Worm (Caenorhabditis elegans) whole organism, late embryonic: ENCODE data around the gene F31B9.7.

Experiments
- F13H6.1 ChIP-seq: sonication (generic microtip); optimal IDR thresholded peaks from 2 replicates; lab custom pipeline; 2016; ENCODE audit warnings: missing genetic modification characterization, missing compliant biosample characterization
- K09A11.1 ChIP-seq: sonication (generic microtip); optimal IDR thresholded peaks from 2 replicates; lab custom pipeline; 2017; ENCODE audit warnings: antibody characterized with exemption, mild to moderate bottlenecking, missing genetic modification characterization, missing compliant biosample characterization; ENCODE audit not compliant: insufficient read depth
- ama-1 ChIP-seq: fragments of 150-350 bp; optimal IDR thresholded peaks from 2 replicates; lab custom pipeline; 2014
- ceh-19 ChIP-seq: fragments of 200-800 bp; sonication (Bioruptor generic); optimal IDR thresholded peaks from 2 replicates; lab custom pipeline; 2018; ENCODE audit warnings: mild to moderate bottlenecking, missing genetic modification characterization, missing compliant biosample characterization
- ceh-24 ChIP-seq: sonication (generic microtip); optimal IDR thresholded peaks from 2 replicates; lab custom pipeline; 2016; ENCODE audit warnings: mild to moderate bottlenecking, missing genetic modification characterization, missing compliant biosample characterization
- ceh-48 ChIP-seq: sonication (generic microtip); optimal IDR thresholded peaks from 2 replicates; lab custom pipeline; 2016; ENCODE audit warnings: missing genetic modification characterization, inconsistent platforms, missing compliant biosample characterization
- dve-1 ChIP-seq: sonication (generic microtip); optimal IDR thresholded peaks from 2 replicates; lab custom pipeline; 2017; ENCODE audit warnings: antibody characterized with exemption, mild to moderate bottlenecking, missing genetic modification characterization, missing compliant biosample characterization
- hlh-8 ChIP-seq: sonication (generic microtip); optimal IDR thresholded peaks from 2 replicates; lab custom pipeline; 2016; ENCODE audit warnings: missing genotype, missing genetic modification characterization, missing compliant biosample characterization
- madf-2 ChIP-seq: sonication (generic microtip); optimal IDR thresholded peaks from 2 replicates; lab custom pipeline; 2017; ENCODE audit warnings: missing genetic modification characterization, missing compliant biosample characterization
- nfya-1 ChIP-seq: sonication (generic microtip); optimal IDR thresholded peaks from 2 replicates; lab custom pipeline; 2017; ENCODE audit warnings: missing genetic modification characterization, mild to moderate bottlenecking, missing compliant biosample characterization, antibody characterized with exemption, moderate library complexity
- nhr-11 ChIP-seq: fragments of 150-350 bp; optimal IDR thresholded peaks from 2 replicates; lab custom pipeline; 2014; ENCODE audit warnings: missing biosample characterization, missing genetic modification characterization
- pha-4 ChIP-seq: fragments of 150-350 bp; optimal IDR thresholded peaks from 2 replicates; lab custom pipeline; 2018; ENCODE audit warnings: missing biosample characterization, missing genetic modification reagents, missing genetic modification characterization
- sdc-2 ChIP-seq: sonication (generic microtip); optimal IDR thresholded peaks from 2 replicates; lab custom pipeline; 2016; ENCODE audit warnings: missing genotype, missing genetic modification characterization, missing compliant biosample characterization
- unc-55 ChIP-seq: sonication (generic microtip); optimal IDR thresholded peaks from 2 replicates; lab custom pipeline; 2017; ENCODE audit warnings: missing biosample characterization, missing genetic modification reagents, missing genetic modification characterization

ce11 chrX:15910328-15910727, 9.1 kb upstream of the F31B9.7 start, which contains the start of gene npr-33:
- TF ChIP-seq nhr-11: no peak
- no peak for TF ChIP-seq unc-55
- TF ChIP-seq dve-1 (tag; lab: Kevin White, UChicago): no peak
- no peak for TF ChIP-seq hlh-8 (tag; lab: Kevin White, UChicago)
- TF ChIP-seq pha-4: no peak
- TF ChIP-seq ceh-24 (tag; lab: Kevin White, UChicago): no peak
- no peak for TF ChIP-seq F13H6.1 (tag; lab: Kevin White, UChicago)
- TF ChIP-seq ceh-19 (GFP tag; lab: Kevin White, UChicago): no peak
- no peak for TF ChIP-seq ceh-48 (tag; lab: Kevin White, UChicago)
- no peak for TF ChIP-seq madf-2
- TF ChIP-seq sdc-2 (tag; lab: Kevin White, UChicago): no peak
- no peak for TF ChIP-seq K09A11.1 (tag; lab: Kevin White, UChicago)
- no peak for TF ChIP-seq nfya-1 (tag; lab: Kevin White, UChicago)
- no peak for TF ChIP-seq ama-1 (lab: Kevin White, UChicago)
